Worm (Caenorhabditis elegans) whole organism, L2 larva: ENCODE data around the gene Y71H2B.11.

Source experiments
- ZK546.5 ChIP-seq: sonication (generic microtip); optimal IDR thresholded peaks from 2 replicates; lab custom pipeline; 2017; ENCODE audit warnings: missing biosample characterization, missing genetic modification characterization
- aly-2 ChIP-seq: fragments of 150-350 bp; optimal IDR thresholded peaks from 2 replicates; lab custom pipeline; 2014; ENCODE audit warnings: missing biosample characterization, missing genetic modification characterization
- ceh-82 ChIP-seq: fragments of 150-350 bp; optimal IDR thresholded peaks from 2 replicates; lab custom pipeline; 2014; ENCODE audit warnings: missing biosample characterization, missing genetic modification characterization
- lsy-2 ChIP-seq, 2 experiments: fragments of 150-350 bp in 1 of 2; sonication (generic microtip) in 1 of 2; optimal IDR thresholded peaks; 2 replicates each; lab custom pipeline; 2014 to 2017; ENCODE audit warnings: missing biosample characterization in 2 of 2, missing genetic modification characterization in 2 of 2
- mdl-1 ChIP-seq, 2 experiments: fragments of 150-350 bp in 1 of 2; sonication (generic microtip) in 1 of 2; optimal IDR thresholded peaks; 2 replicates each; lab custom pipeline; 2017; ENCODE audit warnings: missing biosample characterization in 2 of 2, missing genetic modification characterization in 2 of 2
- nhr-11 ChIP-seq: fragments of 150-350 bp; optimal IDR thresholded peaks from 2 replicates; lab custom pipeline; 2014; ENCODE audit warnings: missing biosample characterization, missing genetic modification characterization
- nhr-237 ChIP-seq: fragments of 150-350 bp; optimal IDR thresholded peaks from 2 replicates; lab custom pipeline; 2014; ENCODE audit warnings: missing biosample characterization, missing genetic modification characterization
- sma-9 ChIP-seq, 2 experiments: fragments of 150-350 bp in 1 of 2; sonication (generic microtip) in 1 of 2; optimal IDR thresholded peaks; 2 replicates each; lab custom pipeline; 2014 to 2016; ENCODE audit warnings: missing genetic modification characterization in 2 of 2, mild to moderate bottlenecking in 1 of 2, missing biosample characterization in 1 of 2, missing compliant biosample characterization in 1 of 2, missing genetic modification reagents in 1 of 2, moderate library complexity in 1 of 2
- snpc-4 ChIP-seq: fragments of 150-350 bp; optimal IDR thresholded peaks from 2 replicates; lab custom pipeline; 2014; ENCODE audit warnings: missing biosample characterization, missing genetic modification characterization
- unc-39 ChIP-seq: fragments of 150-350 bp; optimal IDR thresholded peaks from 2 replicates; lab custom pipeline; 2014; ENCODE audit warnings: missing biosample characterization, missing genetic modification characterization
- ztf-4 ChIP-seq: fragments of 150-350 bp; optimal IDR thresholded peaks from 2 replicates; lab custom pipeline; 2014; ENCODE audit warnings: missing biosample characterization, missing genetic modification characterization

DNA sequence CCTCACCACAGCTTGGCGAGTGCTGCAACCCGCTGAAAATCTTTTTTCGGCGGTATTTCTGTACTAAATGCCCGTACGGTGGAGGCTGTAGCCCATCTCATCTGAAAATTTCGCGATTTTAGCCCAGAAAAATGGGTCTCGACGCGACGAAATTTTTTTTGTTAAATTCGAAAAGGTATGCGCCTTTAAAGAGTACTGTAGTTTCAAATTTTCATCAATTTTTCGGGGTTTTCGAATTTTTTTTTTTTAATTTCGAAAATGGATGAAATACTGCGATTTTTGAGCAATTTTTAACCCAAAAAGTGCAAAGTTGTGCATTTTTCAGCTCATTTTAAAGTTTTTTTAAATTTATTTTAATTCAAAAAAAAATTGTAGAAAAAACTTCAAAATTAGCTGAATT lies 32.3 kb upstream of the Y71H2B.11 start, which contains the start of gene Y54F10AR.2:
- TF ChIP-seq lsy-2 (tag; optimal IDR thresholded peaks at IDR 0.05; lab: Kevin White, UChicago) (no peak), mdl-1 (tag; optimal IDR thresholded peaks at IDR 0.05; lab: Kevin White, UChicago) (no peak), ZK546.5 (tag; lab: Kevin White, UChicago) (no peak), aly-2 (tag; lab: Kevin White, UChicago) (no peak), unc-39 (tag; lab: Kevin White, UChicago) (no peak), ceh-82 (no peak), snpc-4 (tag; lab: Kevin White, UChicago) (no peak), sma-9 (GFP tag; optimal IDR thresholded peaks at IDR 0.05; lab: Kevin White, UChicago) (no peak), sma-9 (tag; optimal IDR thresholded peaks at IDR 0.05; lab: Kevin White, UChicago) (no peak), nhr-237 (tag; lab: Kevin White, UChicago) (no peak), ztf-4 (tag; lab: Kevin White, UChicago) (no peak), nhr-11 (tag; lab: Kevin White, UChicago) (no peak)
